Fruit fly (Drosophila melanogaster) whole organism, embryonic: Measurements from ENCODE around the gene Idh3a.

Experiments used
- CG11456 ChIP-seq: fragments of 200-800 bp; sonication (Bioruptor generic); IDR thresholded peaks from 3 replicates; pipeline ENCODE4 v1.3.6; 2022; ENCODE audit warnings: missing biosample characterization, missing genetic modification characterization
- CG12071 ChIP-seq: fragments of 200-800 bp; sonication (Bioruptor generic); optimal IDR thresholded peaks from 3 replicates; lab custom pipeline; 2018; ENCODE audit warnings: missing biosample characterization, mild to moderate bottlenecking, missing genetic modification characterization
- CG1602 ChIP-seq: fragments of 200-800 bp; sonication (Bioruptor generic); optimal IDR thresholded peaks from 3 replicates; lab custom pipeline; 2016; ENCODE audit warnings: missing biosample characterization, missing genetic modification characterization
- CG7271 ChIP-seq: fragments of 200-800 bp; sonication (Bioruptor generic); optimal IDR thresholded peaks from 2 replicates; lab custom pipeline; 2018; ENCODE audit warnings: missing biosample characterization, mild to moderate bottlenecking, missing genetic modification characterization, moderate library complexity
- E2f2 ChIP-seq: fragments of 200-800 bp; sonication (Bioruptor generic); IDR thresholded peaks from 2 replicates; pipeline ENCODE4 v1.3.6; 2022; ENCODE audit warnings: missing biosample characterization, missing genetic modification characterization
- bcd ChIP-seq: fragments of 200-800 bp; sonication (Bioruptor generic); optimal IDR thresholded peaks from 2 replicates; lab custom pipeline; 2017; ENCODE audit warnings: missing biosample characterization, mild to moderate bottlenecking, missing genetic modification characterization
- lmd ChIP-seq: fragments of 200-800 bp; sonication (Bioruptor generic); IDR thresholded peaks from 2 replicates; pipeline ENCODE4 v1.3.6; 2022; ENCODE audit warnings: missing biosample characterization, missing genetic modification characterization
- zf30C ChIP-seq: fragments of 200-800 bp; sonication (Bioruptor generic); optimal IDR thresholded peaks from 3 replicates; lab custom pipeline; 2018; ENCODE audit warnings: missing biosample characterization, mild to moderate bottlenecking, missing genetic modification characterization

dm6 chrX:19546658-19547038 lies 25.0 kb upstream of the Idh3a start:
- TF ChIP-seq E2f2 (no peak), bcd (no peak), CG11456 (no peak), zf30C (GFP tag; lab: Kevin White, UChicago) (no peak), CG12071 (GFP tag; lab: Kevin White, UChicago) (no peak), lmd (GFP tag; lab: Robert Waterston, UW) (no peak), CG7271 (tag; lab: Kevin White, UChicago) (no peak), CG1602 (GFP tag; lab: Kevin White, UChicago) (no peak)
